Worm (Caenorhabditis elegans) whole organism, L2 larva: ENCODE measurements around the gene C34E7.3.

Source experiments
- C34F6.9 ChIP-seq: fragments of 150-350 bp; optimal IDR thresholded peaks from 2 replicates; lab custom pipeline; 2014; ENCODE audit warnings: missing biosample characterization, missing genetic modification characterization
- F13H6.1 ChIP-seq: sonication (generic microtip); optimal IDR thresholded peaks from 2 replicates; lab custom pipeline; 2016; ENCODE audit warnings: missing genetic modification characterization, missing compliant biosample characterization
- R02D3.7 ChIP-seq: fragments of 150-350 bp; optimal IDR thresholded peaks from 2 replicates; lab custom pipeline; 2014; ENCODE audit warnings: missing biosample characterization, missing genetic modification characterization
- Y55F3AM.14 ChIP-seq: fragments of 200-800 bp; sonication (Bioruptor generic); optimal IDR thresholded peaks from 2 replicates; lab custom pipeline; 2018; ENCODE audit warnings: mild to moderate bottlenecking, missing genetic modification characterization, missing compliant biosample characterization
- ZK546.5 ChIP-seq: sonication (generic microtip); optimal IDR thresholded peaks from 2 replicates; lab custom pipeline; 2017; ENCODE audit warnings: missing biosample characterization, missing genetic modification characterization
- alr-1 ChIP-seq: fragments of 150-350 bp; optimal IDR thresholded peaks from 2 replicates; lab custom pipeline; 2014; ENCODE audit warnings: missing biosample characterization, missing genetic modification characterization
- aly-2 ChIP-seq: fragments of 150-350 bp; optimal IDR thresholded peaks from 2 replicates; lab custom pipeline; 2014; ENCODE audit warnings: missing biosample characterization, missing genetic modification characterization
- ama-1 ChIP-seq: fragments of 150-350 bp; optimal IDR thresholded peaks from 2 replicates; lab custom pipeline; 2018; ENCODE audit warnings: inconsistent platforms
- blmp-1 ChIP-seq: sonication (generic microtip); optimal IDR thresholded peaks from 2 replicates; lab custom pipeline; 2017; ENCODE audit warnings: missing genetic modification characterization, mild to moderate bottlenecking, missing compliant biosample characterization, antibody characterized with exemption, moderate library complexity; ENCODE audit not compliant: insufficient read depth
- ceh-16 ChIP-seq: fragments of 150-350 bp; optimal IDR thresholded peaks from 2 replicates; lab custom pipeline; 2014; ENCODE audit warnings: missing biosample characterization, missing genetic modification characterization
- ceh-82 ChIP-seq: fragments of 150-350 bp; optimal IDR thresholded peaks from 2 replicates; lab custom pipeline; 2014; ENCODE audit warnings: missing biosample characterization, missing genetic modification characterization
- crh-2 ChIP-seq: sonication (generic microtip); optimal IDR thresholded peaks from 2 replicates; lab custom pipeline; 2017; ENCODE audit warnings: missing biosample characterization, missing genetic modification characterization
- dmd-4 ChIP-seq: sonication (generic microtip); optimal IDR thresholded peaks from 2 replicates; lab custom pipeline; 2017; ENCODE audit warnings: missing biosample characterization, missing genetic modification characterization
- egl-27 ChIP-seq: sonication (generic microtip); optimal IDR thresholded peaks from 3 replicates; lab custom pipeline; 2017; ENCODE audit warnings: missing biosample characterization, missing genetic modification reagents, missing genetic modification characterization
- elt-1 ChIP-seq: fragments of 150-350 bp; optimal IDR thresholded peaks from 2 replicates; lab custom pipeline; 2014; ENCODE audit warnings: missing biosample characterization, missing genetic modification characterization
- elt-3 ChIP-seq: sonication (generic microtip); optimal IDR thresholded peaks from 2 replicates; lab custom pipeline; 2017; ENCODE audit warnings: missing biosample characterization, missing genetic modification characterization
- fos-1 ChIP-seq: fragments of 150-350 bp; optimal IDR thresholded peaks from 2 replicates; lab custom pipeline; 2014; ENCODE audit warnings: missing biosample characterization, missing genetic modification characterization
- gmeb-1 ChIP-seq: fragments of 150-350 bp; optimal IDR thresholded peaks from 2 replicates; lab custom pipeline; 2014; ENCODE audit warnings: missing biosample characterization, missing genetic modification characterization
- lin-11 ChIP-seq: fragments of 150-350 bp; sonication (generic microtip); optimal IDR thresholded peaks from 2 replicates; lab custom pipeline; 2014; ENCODE audit warnings: missing biosample characterization, missing genetic modification characterization, inconsistent platforms, mixed read lengths
- lin-13 ChIP-seq: fragments of 150-350 bp; optimal IDR thresholded peaks from 2 replicates; lab custom pipeline; 2014; ENCODE audit warnings: missing biosample characterization, missing genetic modification reagents, missing genetic modification characterization
- lin-39 ChIP-seq: fragments of 150-350 bp; optimal IDR thresholded peaks from 2 replicates; lab custom pipeline; 2014; ENCODE audit warnings: missing biosample characterization, missing genetic modification reagents, missing genetic modification characterization
- lsy-2 ChIP-seq, 2 experiments: fragments of 150-350 bp in 1 of 2; sonication (generic microtip) in 1 of 2; optimal IDR thresholded peaks; 2 replicates each; lab custom pipeline; 2014 to 2017; ENCODE audit warnings: missing biosample characterization in 2 of 2, missing genetic modification characterization in 2 of 2
- mab-5 ChIP-seq: fragments of 150-350 bp; optimal IDR thresholded peaks from 2 replicates; lab custom pipeline; 2014; ENCODE audit warnings: missing biosample characterization, missing genetic modification characterization
- mbf-1 ChIP-seq: sonication (generic microtip); optimal IDR thresholded peaks from 2 replicates; lab custom pipeline; 2017; ENCODE audit warnings: missing biosample characterization, missing genetic modification characterization
- mdl-1 ChIP-seq, 2 experiments: fragments of 150-350 bp in 1 of 2; sonication (generic microtip) in 1 of 2; optimal IDR thresholded peaks; 2 replicates each; lab custom pipeline; 2017; ENCODE audit warnings: missing biosample characterization in 2 of 2, missing genetic modification characterization in 2 of 2
- nhr-10 ChIP-seq: sonication (generic microtip); optimal IDR thresholded peaks from 2 replicates; lab custom pipeline; 2017; ENCODE audit warnings: missing biosample characterization, missing genetic modification characterization
- nhr-11 ChIP-seq: fragments of 150-350 bp; optimal IDR thresholded peaks from 2 replicates; lab custom pipeline; 2014; ENCODE audit warnings: missing biosample characterization, missing genetic modification characterization
- nhr-12 ChIP-seq: fragments of 150-350 bp; optimal IDR thresholded peaks from 2 replicates; lab custom pipeline; 2014; ENCODE audit warnings: missing biosample characterization, missing genetic modification characterization
- nhr-129 ChIP-seq: fragments of 150-350 bp; optimal IDR thresholded peaks from 2 replicates; lab custom pipeline; 2014; ENCODE audit warnings: missing biosample characterization, missing genetic modification characterization
- nhr-21 ChIP-seq: fragments of 150-350 bp; optimal IDR thresholded peaks from 2 replicates; lab custom pipeline; 2014; ENCODE audit warnings: missing biosample characterization, missing genetic modification characterization
- nhr-23 ChIP-seq: fragments of 150-350 bp; optimal IDR thresholded peaks from 2 replicates; lab custom pipeline; 2014; ENCODE audit warnings: missing biosample characterization, missing genetic modification reagents, missing genetic modification characterization
- nhr-237 ChIP-seq: fragments of 150-350 bp; optimal IDR thresholded peaks from 2 replicates; lab custom pipeline; 2014; ENCODE audit warnings: missing biosample characterization, missing genetic modification characterization
- nhr-25 ChIP-seq: fragments of 150-350 bp; sonication (generic microtip); optimal IDR thresholded peaks from 3 replicates; lab custom pipeline; 2014; ENCODE audit warnings: missing biosample characterization, missing genetic modification characterization
- nhr-6 ChIP-seq: fragments of 150-350 bp; optimal IDR thresholded peaks from 2 replicates; lab custom pipeline; 2014; ENCODE audit warnings: missing biosample characterization, missing genetic modification characterization
- nhr-77 ChIP-seq: fragments of 150-350 bp; optimal IDR thresholded peaks from 2 replicates; lab custom pipeline; 2014; ENCODE audit warnings: missing biosample characterization, missing genetic modification characterization
- peb-1 ChIP-seq: fragments of 150-350 bp; optimal IDR thresholded peaks from 2 replicates; lab custom pipeline; 2014; ENCODE audit warnings: missing biosample characterization, missing genetic modification characterization
- sem-4 ChIP-seq: fragments of 150-350 bp; optimal IDR thresholded peaks from 2 replicates; lab custom pipeline; 2014; ENCODE audit warnings: missing biosample characterization, missing genetic modification reagents, missing genetic modification characterization
- skn-1 ChIP-seq: sonication (generic microtip); optimal IDR thresholded peaks from 2 replicates; lab custom pipeline; 2017; ENCODE audit warnings: missing biosample characterization, missing genetic modification characterization
- sma-3 ChIP-seq: sonication (generic microtip); optimal IDR thresholded peaks from 2 replicates; lab custom pipeline; 2016; ENCODE audit warnings: missing genetic modification reagents, missing genetic modification characterization, missing compliant biosample characterization
- sma-9 ChIP-seq, 2 experiments: fragments of 150-350 bp in 1 of 2; sonication (generic microtip) in 1 of 2; optimal IDR thresholded peaks; 2 replicates each; lab custom pipeline; 2014 to 2016; ENCODE audit warnings: missing genetic modification characterization in 2 of 2, mild to moderate bottlenecking in 1 of 2, missing biosample characterization in 1 of 2, missing compliant biosample characterization in 1 of 2, missing genetic modification reagents in 1 of 2, moderate library complexity in 1 of 2
- snpc-4 ChIP-seq: fragments of 150-350 bp; optimal IDR thresholded peaks from 2 replicates; lab custom pipeline; 2014; ENCODE audit warnings: missing biosample characterization, missing genetic modification characterization
- unc-39 ChIP-seq: fragments of 150-350 bp; optimal IDR thresholded peaks from 2 replicates; lab custom pipeline; 2014; ENCODE audit warnings: missing biosample characterization, missing genetic modification characterization
- unc-55 ChIP-seq: fragments of 150-350 bp; sonication (generic microtip); optimal IDR thresholded peaks from 3 replicates; lab custom pipeline; 2014; ENCODE audit warnings: missing biosample characterization, missing genetic modification reagents, missing genetic modification characterization
- unc-62 ChIP-seq: fragments of 150-350 bp; optimal IDR thresholded peaks from 2 replicates; lab custom pipeline; 2014; ENCODE audit warnings: missing biosample characterization, missing genetic modification reagents, missing genetic modification characterization
- zag-1 ChIP-seq: fragments of 150-350 bp; optimal IDR thresholded peaks from 2 replicates; lab custom pipeline; 2014; ENCODE audit warnings: missing biosample characterization, missing genetic modification characterization
- ztf-1 ChIP-seq: fragments of 200-800 bp; sonication (Bioruptor generic); conservative IDR thresholded peaks from 2 replicates; pipeline ENCODE4 v1.3.6; 2022; ENCODE audit warnings: missing genetic modification characterization, missing compliant biosample characterization
- ztf-11 ChIP-seq: sonication (generic microtip); optimal IDR thresholded peaks from 2 replicates; lab custom pipeline; 2017; ENCODE audit warnings: missing biosample characterization, missing genetic modification characterization
- ztf-4 ChIP-seq: fragments of 150-350 bp; optimal IDR thresholded peaks from 2 replicates; lab custom pipeline; 2014; ENCODE audit warnings: missing biosample characterization, missing genetic modification characterization

The C34E7.3 gene

DNA sequence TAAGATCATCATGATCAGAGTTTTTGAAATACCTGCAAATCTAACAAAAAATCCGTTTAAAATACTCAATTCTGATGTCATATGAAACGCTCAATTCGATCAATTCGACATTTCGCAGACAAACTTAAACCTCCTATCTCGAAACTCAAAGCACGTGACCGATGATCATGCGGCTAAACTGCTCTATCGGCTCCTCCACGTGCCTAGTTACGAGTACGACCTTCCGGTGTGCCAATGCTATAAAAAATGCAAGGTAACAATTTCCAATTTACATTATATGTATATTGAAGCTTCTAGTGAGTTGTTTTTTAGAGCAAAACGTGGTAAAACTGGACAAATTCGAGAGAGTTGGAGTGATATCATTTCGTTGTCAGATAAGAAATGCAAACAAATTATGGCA is 18.8 kb upstream of the C34E7.3 start:
- TF ChIP-seq ztf-4 (tag; lab: Kevin White, UChicago) (no peak), unc-62 (no peak), nhr-129 (peak; percentile 48), lin-39 (tag; lab: Kevin White, UChicago) (no peak), dmd-4 (tag; lab: Kevin White, UChicago) (no peak), egl-27 (tag; lab: Kevin White, UChicago) (no peak), sma-9 (GFP tag; optimal IDR thresholded peaks at IDR 0.05; lab: Kevin White, UChicago) (peak; percentile 50), sma-9 (tag; optimal IDR thresholded peaks at IDR 0.05; lab: Kevin White, UChicago) (no peak), elt-1 (no peak), peb-1 (tag; lab: Kevin White, UChicago) (no peak), ZK546.5 (tag; lab: Kevin White, UChicago) (no peak), lin-13 (no peak), C34F6.9 (tag; lab: Kevin White, UChicago) (peak; percentile 48), sem-4 (tag; lab: Kevin White, UChicago) (no peak), lsy-2 (tag; optimal IDR thresholded peaks at IDR 0.05; lab: Kevin White, UChicago) (peak in 1 of 2 experiments; percentile 30), sma-3 (GFP tag; lab: Kevin White, UChicago) (no peak), snpc-4 (tag; lab: Kevin White, UChicago) (no peak), nhr-77 (tag; lab: Kevin White, UChicago) (no peak), mab-5 (tag; lab: Kevin White, UChicago) (no peak), nhr-10 (tag; lab: Kevin White, UChicago) (no peak), R02D3.7 (tag; lab: Kevin White, UChicago) (no peak), unc-39 (tag; lab: Kevin White, UChicago) (no peak), ceh-16 (tag; lab: Kevin White, UChicago) (no peak), ceh-82 (tag; lab: Kevin White, UChicago) (no peak), ztf-11 (tag; lab: Kevin White, UChicago) (no peak), nhr-6 (tag; lab: Kevin White, UChicago) (no peak), Y55F3AM.14 (GFP tag; lab: Kevin White, UChicago) (no peak), alr-1 (no peak), ztf-1 (GFP tag; lab: Robert Waterston, UW) (no peak), zag-1 (tag; lab: Kevin White, UChicago) (no peak), unc-55 (GFP tag; lab: Kevin White, UChicago) (no peak), crh-2 (tag; lab: Kevin White, UChicago) (peak; percentile 51), blmp-1 (no peak), gmeb-1 (tag; lab: Kevin White, UChicago) (peak; percentile 5), mdl-1 (tag; optimal IDR thresholded peaks at IDR 0.05; lab: Kevin White, UChicago) (no peak), fos-1 (tag; lab: Kevin White, UChicago) (peak; percentile 7), nhr-23 (no peak), mbf-1 (tag; lab: Kevin White, UChicago) (no peak), nhr-12 (tag; lab: Kevin White, UChicago) (no peak), nhr-21 (tag; lab: Kevin White, UChicago) (no peak), aly-2 (tag; lab: Kevin White, UChicago) (no peak), elt-3 (no peak), nhr-11 (no peak), F13H6.1 (tag; lab: Kevin White, UChicago) (no peak), skn-1 (tag; lab: Kevin White, UChicago) (no peak), nhr-25 (tag; lab: Kevin White, UChicago) (no peak), nhr-237 (tag; lab: Kevin White, UChicago) (no peak), lin-11 (no peak), ama-1 (lab: Kevin White, UChicago) (no peak)
